Worm (Caenorhabditis elegans): ENCODE measurements around the gene Y102A11A.3.

ce11 chrX:2070418-2070996, 51.6 kb downstream of the Y102A11A.3 start, which contains the start of gene acl-4:
- no peak for TF ChIP-seq nhr-6 (tag; optimal IDR thresholded peaks at IDR 0.05)
- TF ChIP-seq unc-39 (tag; optimal IDR thresholded peaks at IDR 0.05): no peak
- no peak for TF ChIP-seq elt-1 (tag; optimal IDR thresholded peaks at IDR 0.05)
- TF ChIP-seq nhr-77 (tag; optimal IDR thresholded peaks at IDR 0.05): no peak
- no peak for TF ChIP-seq elt-3 (tag; optimal IDR thresholded peaks at IDR 0.05)
- no peak for TF ChIP-seq lin-11 (tag; optimal IDR thresholded peaks at IDR 0.05)
- no peak for TF ChIP-seq ama-1 (optimal IDR thresholded peaks at IDR 0.05)
- no peak for TF ChIP-seq nhr-237 (tag; optimal IDR thresholded peaks at IDR 0.05)
- no peak for TF ChIP-seq dmd-4 (tag; optimal IDR thresholded peaks at IDR 0.05)
- TF ChIP-seq crh-2 (tag; optimal IDR thresholded peaks at IDR 0.05): no peak
- no peak for TF ChIP-seq ztf-4 (tag; optimal IDR thresholded peaks at IDR 0.05)
